Worm (Caenorhabditis elegans): ENCODE data around the gene C15B12.1.

DNA sequence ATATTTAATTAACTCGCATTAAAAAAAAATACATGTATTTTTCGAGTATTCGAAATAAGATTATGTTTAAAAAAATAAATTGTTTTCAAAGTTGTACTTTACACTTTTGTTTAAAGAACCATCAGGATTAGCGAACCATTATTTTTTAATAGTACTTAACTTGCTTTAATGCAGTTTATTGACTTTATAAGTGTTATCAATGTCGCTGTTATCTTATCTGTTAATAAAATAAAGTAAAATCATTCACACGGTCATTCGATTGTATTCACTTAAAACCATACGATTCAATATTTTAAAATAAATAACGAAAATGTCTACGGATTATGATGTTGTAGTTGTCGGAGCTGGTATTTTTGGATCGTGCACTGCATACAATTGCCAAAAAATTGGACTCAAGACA, at the start of gene C15B12.1:
- TF ChIP-seq D2030.7 (GFP tag; IDR thresholded peaks at IDR 0.05): no peak
- TF ChIP-seq ztf-28 (GFP tag; IDR thresholded peaks at IDR 0.05): no peak
- no peak for TF ChIP-seq sdz-38 (tag; optimal IDR thresholded peaks at IDR 0.05)
- TF ChIP-seq F10E7.11 (tag; optimal IDR thresholded peaks at IDR 0.05): no peak
- no peak for TF ChIP-seq ccch-3 (GFP tag; optimal IDR thresholded peaks at IDR 0.05)
- TF ChIP-seq unc-62 (GFP tag; optimal IDR thresholded peaks at IDR 0.05): no peak

Data from whole organism, young adult.